Fruit fly (Drosophila melanogaster): Measurements from ENCODE around the gene ranshi.
A peak's percentile ranks its signal among the peaks of the same experiment; 100 is the strongest.

The ranshi gene

dm6 chr3R:8715851-8716550 lies 13.5 kb downstream of the ranshi start, which contains the start of gene TMEM216 (continued):
- TF ChIP-seq CG5245 (GFP tag; optimal IDR thresholded peaks at IDR 0.05): no peak
- no peak for TF ChIP-seq CG4730 (GFP tag; IDR thresholded peaks at IDR 0.05)
- TF ChIP-seq CG32767 (GFP tag; IDR thresholded peaks at IDR 0.05): no peak
- TF ChIP-seq Camta (GFP tag; optimal IDR thresholded peaks at IDR 0.05): no peak
- peak; percentile 25 for TF ChIP-seq MTF-1 (GFP tag; optimal IDR thresholded peaks at IDR 0.05; ENCODE audit: borderline replicate concordance)
- no peak for TF ChIP-seq CG1832 (GFP tag; optimal IDR thresholded peaks at IDR 0.05)
- peak; percentile 85 for TF ChIP-seq CG17385 (GFP tag; optimal IDR thresholded peaks at IDR 0.05)
- no peak for TF ChIP-seq CG7928 (GFP tag; optimal IDR thresholded peaks at IDR 0.05)
- TF ChIP-seq Max (GFP tag; optimal IDR thresholded peaks at IDR 0.05): peak; percentile 52
- no peak for TF ChIP-seq br (optimal IDR thresholded peaks at IDR 0.05)
- no peak for TF ChIP-seq Fer3 (tag; optimal IDR thresholded peaks at IDR 0.05)
- no peak for TF ChIP-seq Spps (tag; optimal IDR thresholded peaks at IDR 0.05)
- TF ChIP-seq pros (GFP tag; optimal IDR thresholded peaks at IDR 0.05): no peak
- TF ChIP-seq dm (GFP tag; optimal IDR thresholded peaks at IDR 0.05): peak; percentile 76
- no peak for TF ChIP-seq Atf3 (GFP tag; optimal IDR thresholded peaks at IDR 0.05)
- peak; percentile 2 for TF ChIP-seq Mes4 (GFP tag; optimal IDR thresholded peaks at IDR 0.05)
- no peak for TF ChIP-seq grau (tag; optimal IDR thresholded peaks at IDR 0.05)
- peak; percentile 65 for TF ChIP-seq trem (tag; optimal IDR thresholded peaks at IDR 0.05)
- peak; percentile 94 for TF ChIP-seq gfzf (GFP tag; optimal IDR thresholded peaks at IDR 0.05)
- no peak for TF ChIP-seq Doc2 (GFP tag; IDR thresholded peaks at IDR 0.05)
- TF ChIP-seq fru (optimal IDR thresholded peaks at IDR 0.05): no peak

dm6 chr3R:8715371-8715770 lies 14.1 kb downstream of the ranshi start:
- TF ChIP-seq CG10979 (tag; optimal IDR thresholded peaks at IDR 0.05) (no peak), CG18764 (GFP tag; optimal IDR thresholded peaks at IDR 0.05) (no peak), CG4617 (GFP tag; optimal IDR thresholded peaks at IDR 0.05; ENCODE audit: borderline replicate concordance) (peak; percentile 12), CG42726 (GFP tag; IDR thresholded peaks at IDR 0.05; ENCODE audit: partially characterized antibody) (no peak), hb (GFP tag; IDR thresholded peaks at IDR 0.05; ENCODE audit: partially characterized antibody) (0 out of 3 replicates have a peak, but pooled peaks have one; percentile 17), ranshi (GFP tag; IDR thresholded peaks at IDR 0.05) (no peak), ac (GFP tag; optimal IDR thresholded peaks at IDR 0.05) (no peak), CG18599 (GFP tag; optimal IDR thresholded peaks at IDR 0.05) (no peak), ken (GFP tag; IDR thresholded peaks at IDR 0.05) (0 out of 3 replicates have a peak, but pooled peaks have one; percentile 32), grau (tag; optimal IDR thresholded peaks at IDR 0.05) (no peak), nerfin-1 (tag; optimal IDR thresholded peaks at IDR 0.05) (peak; percentile 91), Oaz (GFP tag; IDR thresholded peaks at IDR 0.05) (no peak), inv (GFP tag; IDR thresholded peaks at IDR 0.05; ENCODE audit: partially characterized antibody) (0 out of 2 replicates have a peak, but pooled peaks have one; percentile 8), chm (GFP tag; IDR thresholded peaks at IDR 0.05) (peak; percentile 51; the same call in 1 of the 2 replicates), CG34422 (GFP tag; IDR thresholded peaks at IDR 0.05) (peak; percentile 16; the same call in 1 of the 3 replicates), trh (GFP tag; optimal IDR thresholded peaks at IDR 0.05) (no peak), dysf (GFP tag; IDR thresholded peaks at IDR 0.05) (no peak), CG30020 (tag; optimal IDR thresholded peaks at IDR 0.05) (no peak), CG12769 (tag; optimal IDR thresholded peaks at IDR 0.05) (no peak), croc (GFP tag; conservative IDR thresholded peaks at IDR 0.05) (no peak), gsb (GFP tag; IDR thresholded peaks at IDR 0.05) (no peak), ems (GFP tag; optimal IDR thresholded peaks at IDR 0.05) (no peak), repo (GFP tag; optimal IDR thresholded peaks at IDR 0.05) (no peak), kah (GFP tag; optimal IDR thresholded peaks at IDR 0.05) (peak; percentile 94), Fer1 (GFP tag; optimal IDR thresholded peaks at IDR 0.05) (no peak), crc (GFP tag; optimal IDR thresholded peaks at IDR 0.05) (no peak), cas (GFP tag; IDR thresholded peaks at IDR 0.05) (no peak), CG31224 (GFP tag; IDR thresholded peaks at IDR 0.05) (no peak), CG10959 (GFP tag; IDR thresholded peaks at IDR 0.05) (no peak), bigmax (GFP tag; optimal IDR thresholded peaks at IDR 0.05) (no peak), CG13424 (tag; optimal IDR thresholded peaks at IDR 0.05) (no peak)

Data from whole organism, embryonic.